Worm (Caenorhabditis elegans) whole organism, L1 larva: ENCODE results near the gene Y37H2A.18.

ENCODE experiments used
- C16A3.4 ChIP-seq: fragments of 150-350 bp; optimal IDR thresholded peaks from 2 replicates; lab custom pipeline; 2014; ENCODE audit warnings: missing biosample characterization, missing genetic modification characterization
- C34B4.2 ChIP-seq: sonication (generic microtip); optimal IDR thresholded peaks from 2 replicates; lab custom pipeline; 2017; ENCODE audit warnings: mild to moderate bottlenecking, missing genetic modification characterization, missing compliant biosample characterization
- F16B12.6 ChIP-seq: fragments of 150-350 bp; optimal IDR thresholded peaks from 2 replicates; lab custom pipeline; 2014; ENCODE audit warnings: missing biosample characterization, missing genetic modification characterization
- alr-1 ChIP-seq: fragments of 200-800 bp; sonication (Bioruptor generic); optimal IDR thresholded peaks from 2 replicates; lab custom pipeline; 2018; ENCODE audit warnings: borderline replicate concordance, mild to moderate bottlenecking, missing genetic modification characterization, missing compliant biosample characterization
- ceh-63 ChIP-seq: fragments of 200-800 bp; sonication (Bioruptor generic); optimal IDR thresholded peaks from 2 replicates; lab custom pipeline; 2018; ENCODE audit warnings: mild to moderate bottlenecking, missing genetic modification characterization, missing compliant biosample characterization
- ceh-8 ChIP-seq: fragments of 200-800 bp; sonication (Bioruptor generic); optimal IDR thresholded peaks from 2 replicates; lab custom pipeline; 2018; ENCODE audit warnings: mild to moderate bottlenecking, missing genetic modification characterization, moderate library complexity, missing compliant biosample characterization
- dsc-1 ChIP-seq: sonication (generic microtip); optimal IDR thresholded peaks from 2 replicates; lab custom pipeline; 2016; ENCODE audit warnings: mild to moderate bottlenecking, missing genetic modification characterization, missing compliant biosample characterization
- efl-1 ChIP-seq, 4 experiments: fragments of 150-350 bp; optimal IDR thresholded peaks in 3 of 4; peaks in 1 of 4; 1 replicate in 1 of 4; 2 replicates in 3 of 4; lab custom pipeline; 2014; ENCODE audit warnings: missing biosample characterization in 2 of 4, missing genetic modification characterization in 2 of 4, missing genetic modification reagents in 2 of 4
- efl-3 ChIP-seq: fragments of 200-800 bp; sonication (Bioruptor generic); optimal IDR thresholded peaks from 2 replicates; lab custom pipeline; 2018; ENCODE audit warnings: mild to moderate bottlenecking, missing genetic modification characterization, missing compliant biosample characterization
- egl-13 ChIP-seq: sonication (generic microtip); optimal IDR thresholded peaks from 2 replicates; lab custom pipeline; 2016; ENCODE audit warnings: missing genotype, missing genetic modification reagents, missing genetic modification characterization, missing compliant biosample characterization
- elt-2 ChIP-seq: sonication (generic microtip); optimal IDR thresholded peaks from 2 replicates; lab custom pipeline; 2016; ENCODE audit warnings: missing genetic modification characterization, mild to moderate bottlenecking, inconsistent platforms, missing compliant biosample characterization, missing genetic modification reagents
- fkh-10 ChIP-seq: sonication (generic microtip); optimal IDR thresholded peaks from 2 replicates; lab custom pipeline; 2017; ENCODE audit warnings: missing biosample characterization, missing genetic modification reagents, missing genetic modification characterization
- hlh-17 ChIP-seq: fragments of 200-800 bp; sonication (Bioruptor generic); optimal IDR thresholded peaks from 2 replicates; lab custom pipeline; 2018; ENCODE audit warnings: missing genetic modification characterization, mild to moderate bottlenecking, missing compliant biosample characterization, moderate library complexity, borderline replicate concordance
- isw-1 ChIP-seq: fragments of 200-800 bp; sonication (Bioruptor generic); IDR thresholded peaks from 2 replicates; pipeline ENCODE4 v1.3.6; 2022; ENCODE audit warnings: missing genetic modification characterization, missing compliant biosample characterization
- jun-1 ChIP-seq: fragments of 150-350 bp; optimal IDR thresholded peaks from 2 replicates; lab custom pipeline; 2014; ENCODE audit warnings: missing biosample characterization, missing genetic modification reagents, missing genetic modification characterization
- lin-15B ChIP-seq: fragments of 150-350 bp; sonication (generic microtip); optimal IDR thresholded peaks from 3 replicates; lab custom pipeline; 2014; ENCODE audit warnings: missing biosample characterization, missing genetic modification characterization
- lin-35 ChIP-seq, 2 experiments: fragments of 150-350 bp; optimal IDR thresholded peaks; 2 replicates each; lab custom pipeline; 2014; ENCODE audit warnings: missing biosample characterization in 2 of 2, missing genetic modification characterization in 2 of 2, missing genetic modification reagents in 2 of 2
- mdl-1 ChIP-seq, 2 experiments: fragments of 150-350 bp; optimal IDR thresholded peaks; 2 replicates each; lab custom pipeline; 2014 to 2017; ENCODE audit warnings: missing biosample characterization in 2 of 2, missing genetic modification characterization in 2 of 2, inconsistent platforms in 1 of 2
- mep-1 ChIP-seq: fragments of 150-350 bp; optimal IDR thresholded peaks from 2 replicates; lab custom pipeline; 2014; ENCODE audit warnings: missing biosample characterization, missing genetic modification characterization
- nhr-11 ChIP-seq: fragments of 150-350 bp; optimal IDR thresholded peaks from 2 replicates; lab custom pipeline; 2014; ENCODE audit warnings: missing biosample characterization, missing genetic modification characterization
- nhr-12 ChIP-seq: sonication (generic microtip); optimal IDR thresholded peaks from 2 replicates; lab custom pipeline; 2017; ENCODE audit warnings: missing biosample characterization, missing genetic modification characterization
- nhr-19 ChIP-seq: fragments of 200-800 bp; sonication (Bioruptor generic); conservative IDR thresholded peaks from 2 replicates; pipeline ENCODE4 v1.3.6; 2022; ENCODE audit warnings: missing genetic modification characterization, missing compliant biosample characterization
- nhr-71 ChIP-seq: sonication (generic microtip); optimal IDR thresholded peaks from 2 replicates; lab custom pipeline; 2016; ENCODE audit warnings: mild to moderate bottlenecking, missing genetic modification characterization, moderate library complexity, missing compliant biosample characterization
- nhr-77 ChIP-seq: fragments of 150-350 bp; optimal IDR thresholded peaks from 2 replicates; lab custom pipeline; 2014; ENCODE audit warnings: missing biosample characterization, missing genetic modification characterization
- pag-3 ChIP-seq: sonication (generic microtip); optimal IDR thresholded peaks from 2 replicates; lab custom pipeline; 2017; ENCODE audit warnings: missing genetic modification characterization, mild to moderate bottlenecking, missing compliant biosample characterization, antibody characterized with exemption, borderline replicate concordance; ENCODE audit not compliant: insufficient read depth
- pax-3 ChIP-seq: fragments of 200-800 bp; sonication (Bioruptor generic); optimal IDR thresholded peaks from 2 replicates; lab custom pipeline; 2018; ENCODE audit warnings: mild to moderate bottlenecking, missing genetic modification characterization, moderate library complexity, missing compliant biosample characterization
- pqm-1 ChIP-seq: sonication (generic microtip); optimal IDR thresholded peaks from 3 replicates; lab custom pipeline; 2017; ENCODE audit warnings: missing biosample characterization, missing genetic modification characterization
- snu-23 ChIP-seq: sonication (generic microtip); optimal IDR thresholded peaks from 2 replicates; lab custom pipeline; 2016; ENCODE audit warnings: missing genetic modification characterization, missing compliant biosample characterization
- sptf-1 ChIP-seq: fragments of 150-350 bp; optimal IDR thresholded peaks from 2 replicates; lab custom pipeline; 2014; ENCODE audit warnings: missing biosample characterization, missing genetic modification characterization
- sup-37 ChIP-seq: fragments of 200-800 bp; sonication (Bioruptor generic); optimal IDR thresholded peaks from 2 replicates; lab custom pipeline; 2018; ENCODE audit warnings: mild to moderate bottlenecking, missing genetic modification characterization, missing compliant biosample characterization
- swsn-7 ChIP-seq: sonication (generic microtip); optimal IDR thresholded peaks from 2 replicates; lab custom pipeline; 2016; ENCODE audit warnings: missing genetic modification characterization, missing compliant biosample characterization
- tlp-1 ChIP-seq: fragments of 150-350 bp; optimal IDR thresholded peaks from 2 replicates; lab custom pipeline; 2014; ENCODE audit warnings: missing biosample characterization, missing genetic modification characterization
- unc-130 ChIP-seq: fragments of 150-350 bp; optimal IDR thresholded peaks from 2 replicates; lab custom pipeline; 2017; ENCODE audit warnings: missing biosample characterization, missing genetic modification characterization, inconsistent platforms
- unc-86 ChIP-seq: sonication (generic microtip); optimal IDR thresholded peaks from 2 replicates; lab custom pipeline; 2016; ENCODE audit warnings: missing genetic modification characterization, missing compliant biosample characterization
- vab-15 ChIP-seq: sonication (generic microtip); optimal IDR thresholded peaks from 2 replicates; lab custom pipeline; 2017; ENCODE audit warnings: missing genotype, mild to moderate bottlenecking, missing genetic modification characterization, missing compliant biosample characterization
- zag-1 ChIP-seq: fragments of 150-350 bp; optimal IDR thresholded peaks from 2 replicates; lab custom pipeline; 2014; ENCODE audit warnings: missing biosample characterization, missing genetic modification characterization

Y37H2A.18 gene

ce11 chrV:18157707-18158106 lies 24.6 kb upstream of the Y37H2A.18 start, which contains the start of gene clec-48:
Gene clec-48 (plus strand): TSS chrV:18158026.
- no peak for TF ChIP-seq efl-1 (optimal IDR thresholded peaks at IDR 0.05; lab: Kevin White, UChicago)
- TF ChIP-seq efl-1 (GFP tag; optimal IDR thresholded peaks at IDR 0.05 in 1 of 2; lab: Kevin White, UChicago) = peak in 1 of 2 experiments; percentile 57
- no peak for TF ChIP-seq elt-2 (tag; lab: Kevin White, UChicago)

ce11 chrV:18146077-18146476 lies 13.0 kb upstream of the Y37H2A.18 start, which contains the start of gene C14A6.3:
Gene C14A6.3 (plus strand): TSS chrV:18146377.
- no peak for TF ChIP-seq F16B12.6 (tag; lab: Kevin White, UChicago)
- no peak for TF ChIP-seq unc-86 (tag; lab: Kevin White, UChicago)
- no peak for TF ChIP-seq vab-15 (tag; lab: Kevin White, UChicago)
- no peak for TF ChIP-seq ceh-63 (GFP tag; lab: Kevin White, UChicago)
- no peak for TF ChIP-seq nhr-19 (GFP tag; lab: Robert Waterston, UW)

- no peak for TF ChIP-seq sup-37
- TF ChIP-seq F16B12.6 (tag; lab: Kevin White, UChicago) = no peak
- TF ChIP-seq zag-1 (tag; lab: Kevin White, UChicago) = no peak
- no peak for TF ChIP-seq nhr-71 (tag; lab: Kevin White, UChicago)
- no peak for TF ChIP-seq efl-1 (optimal IDR thresholded peaks at IDR 0.05; lab: Kevin White, UChicago)
- peak in 1 of 2 experiments; percentile 61 for TF ChIP-seq efl-1 (GFP tag; optimal IDR thresholded peaks at IDR 0.05 in 1 of 2; lab: Kevin White, UChicago)
- TF ChIP-seq ceh-8 (GFP tag; lab: Kevin White, UChicago) = no peak
- no peak for TF ChIP-seq C16A3.4
Observed at ce11 chrV:18144442-18144841, 11.4 kb upstream of the Y37H2A.18 start.

ce11 chrV:18143445-18143844 lies 10.4 kb upstream of the Y37H2A.18 start, which contains the start of gene Y37H2A.14:
Gene Y37H2A.14 (plus strand): TSS chrV:18143745.
- no peak for TF ChIP-seq pax-3 (tag; lab: Kevin White, UChicago)
- no peak for TF ChIP-seq C34B4.2 (tag; lab: Kevin White, UChicago)
- TF ChIP-seq efl-1 (optimal IDR thresholded peaks at IDR 0.05; lab: Kevin White, UChicago) = no peak
- TF ChIP-seq efl-1 (GFP tag; optimal IDR thresholded peaks at IDR 0.05 in 1 of 2; lab: Kevin White, UChicago) = no peak
- no peak for TF ChIP-seq fkh-10
- no peak for TF ChIP-seq vab-15 (tag; lab: Kevin White, UChicago)
- no peak for TF ChIP-seq mep-1 (tag; lab: Kevin White, UChicago)
- TF ChIP-seq C16A3.4 = no peak
- TF ChIP-seq jun-1 (tag; lab: Kevin White, UChicago) = no peak
- TF ChIP-seq unc-130 = no peak
- no peak for TF ChIP-seq snu-23 (GFP tag; lab: Kevin White, UChicago)

- no peak for TF ChIP-seq nhr-12 (tag; lab: Kevin White, UChicago)
Observed at ce11 chrV:18142549-18142948, 9.5 kb upstream of the Y37H2A.18 start, which contains the start of gene Y37H2A.13. Gene Y37H2A.13 (plus strand): TSS chrV:18142849.

ce11 chrV:18141161-18141560 lies 8.1 kb upstream of the Y37H2A.18 start, which contains the start of gene Y37H2A.11:
Gene Y37H2A.11 (plus strand): TSS chrV:18141461.
- TF ChIP-seq egl-13 (tag; lab: Kevin White, UChicago) (no peak), nhr-11 (tag; lab: Kevin White, UChicago) (no peak), isw-1 (no peak), hlh-17 (GFP tag; lab: Kevin White, UChicago) (no peak), swsn-7 (no peak), sptf-1 (tag; lab: Kevin White, UChicago) (no peak)

ce11 chrV:18138695-18139094 lies 5.6 kb upstream of the Y37H2A.18 start, which contains the start of gene Y37H2A.10:
Gene Y37H2A.10 (plus strand): TSS chrV:18138995.
- TF ChIP-seq nhr-11 (tag; lab: Kevin White, UChicago) (no peak), tlp-1 (no peak), dsc-1 (tag; lab: Kevin White, UChicago) (no peak), nhr-71 (tag; lab: Kevin White, UChicago) (no peak), pqm-1 (tag; lab: Kevin White, UChicago) (no peak), efl-3 (GFP tag; lab: Kevin White, UChicago) (no peak), alr-1 (tag; lab: Kevin White, UChicago) (no peak), nhr-77 (tag; lab: Kevin White, UChicago) (no peak), mdl-1 (tag; optimal IDR thresholded peaks at IDR 0.05; lab: Kevin White, UChicago) (no peak), egl-13 (tag; lab: Kevin White, UChicago) (no peak), lin-35 (GFP tag; optimal IDR thresholded peaks at IDR 0.05; lab: Kevin White, UChicago) (no peak), lin-15B (tag; lab: Kevin White, UChicago) (no peak), pag-3 (tag; lab: Kevin White, UChicago) (no peak)
